Fruit fly (Drosophila melanogaster) whole organism, embryonic: ENCODE measurements around the gene msps.

Experiments used
- Abd-B ChIP-seq: fragments of 200-800 bp; sonication (Bioruptor generic); optimal IDR thresholded peaks from 2 replicates; lab custom pipeline; 2018; ENCODE audit warnings: missing biosample characterization, mild to moderate bottlenecking, missing genetic modification characterization, moderate library complexity
- Awh ChIP-seq: fragments of 200-800 bp; sonication (Bioruptor generic); IDR thresholded peaks from 2 replicates; pipeline ENCODE4, ENCODE4 v1.3.6; 2022; ENCODE audit warnings: missing biosample characterization, missing genetic modification characterization
- CG10321 ChIP-seq: fragments of 200-800 bp; sonication (Bioruptor generic); IDR thresholded peaks from 2 replicates; pipeline ENCODE4 v1.3.6; 2022; ENCODE audit warnings: missing biosample characterization, missing genetic modification characterization
- CG12391 ChIP-seq: fragments of 200-800 bp; sonication (Bioruptor generic); optimal IDR thresholded peaks from 3 replicates; lab custom pipeline; 2018; ENCODE audit warnings: missing biosample characterization, mild to moderate bottlenecking, missing genetic modification characterization, moderate library complexity
- CG12659 ChIP-seq: fragments of 200-800 bp; sonication (Bioruptor generic); optimal IDR thresholded peaks from 3 replicates; lab custom pipeline; 2017; ENCODE audit warnings: mild to moderate bottlenecking, missing biosample characterization, missing genetic modification reagents, missing genetic modification characterization
- CG13424 ChIP-seq: fragments of 200-800 bp; sonication (Bioruptor generic); optimal IDR thresholded peaks from 2 replicates; lab custom pipeline; 2019; ENCODE audit warnings: missing biosample characterization, mild to moderate bottlenecking, missing genetic modification characterization, moderate library complexity
- CG15514 ChIP-seq: fragments of 200-800 bp; sonication (Bioruptor generic); optimal IDR thresholded peaks from 3 replicates; lab custom pipeline; 2017; ENCODE audit warnings: missing biosample characterization, missing genetic modification characterization, mild to moderate bottlenecking, moderate library complexity, missing genetic modification reagents
- CG15601 ChIP-seq: fragments of 200-800 bp; sonication (Bioruptor generic); optimal IDR thresholded peaks from 3 replicates; lab custom pipeline; 2019; ENCODE audit warnings: missing biosample characterization, mild to moderate bottlenecking, missing genetic modification characterization, moderate library complexity
- CG17385 ChIP-seq: fragments of 200-800 bp; sonication (Bioruptor generic); optimal IDR thresholded peaks from 3 replicates; lab custom pipeline; 2018; ENCODE audit warnings: missing biosample characterization, mild to moderate bottlenecking, missing genetic modification characterization
- CG18599 ChIP-seq: fragments of 200-800 bp; sonication (Bioruptor generic); optimal IDR thresholded peaks from 3 replicates; lab custom pipeline; 2017; ENCODE audit warnings: missing biosample characterization, missing genetic modification characterization, mild to moderate bottlenecking, moderate library complexity, missing genetic modification reagents
- CG2129 ChIP-seq: fragments of 200-800 bp; sonication (Bioruptor generic); IDR thresholded peaks from 2 replicates; pipeline ENCODE4 v1.3.6; 2022; ENCODE audit warnings: missing biosample characterization, missing genetic modification characterization; ENCODE audit not compliant: partially characterized antibody
- CG31441 ChIP-seq: fragments of 200-800 bp; sonication (Bioruptor generic); IDR thresholded peaks from 2 replicates; pipeline ENCODE4 v1.3.6; 2022; ENCODE audit warnings: missing biosample characterization, missing genetic modification characterization
- CG32532 ChIP-seq: fragments of 200-800 bp; sonication (Bioruptor generic); IDR thresholded peaks from 2 replicates; pipeline ENCODE4 v1.3.6; 2022; ENCODE audit warnings: missing biosample characterization, missing genetic modification characterization
- CG33213 ChIP-seq: fragments of 200-800 bp; sonication (Bioruptor generic); optimal IDR thresholded peaks from 3 replicates; lab custom pipeline; 2016; ENCODE audit warnings: missing biosample characterization, missing genetic modification characterization
- CG4282 ChIP-seq: fragments of 200-800 bp; sonication (Bioruptor generic); optimal IDR thresholded peaks from 2 replicates; lab custom pipeline; 2016; ENCODE audit warnings: missing biosample characterization, missing genetic modification characterization
- CG4360 ChIP-seq: fragments of 200-800 bp; sonication (Bioruptor generic); IDR thresholded peaks from 2 replicates; pipeline ENCODE4 v1.3.6; 2022; ENCODE audit warnings: missing biosample characterization, missing genetic modification characterization
- CG5180 ChIP-seq: fragments of 200-800 bp; sonication (Bioruptor generic); optimal IDR thresholded peaks from 3 replicates; lab custom pipeline; 2017; ENCODE audit warnings: missing biosample characterization, missing genetic modification characterization, mild to moderate bottlenecking, moderate library complexity, missing genetic modification reagents
- CG6813 ChIP-seq: fragments of 200-800 bp; sonication (Bioruptor generic); optimal IDR thresholded peaks from 2 replicates; lab custom pipeline; 2017; ENCODE audit warnings: missing biosample characterization, missing genetic modification characterization, mild to moderate bottlenecking, moderate library complexity, missing genetic modification reagents
- CG7556 ChIP-seq: fragments of 200-800 bp; sonication (Bioruptor generic); optimal IDR thresholded peaks from 2 replicates; lab custom pipeline; 2017; ENCODE audit warnings: missing biosample characterization, mild to moderate bottlenecking, missing genetic modification characterization
- CG8281 ChIP-seq: fragments of 200-800 bp; sonication (Bioruptor generic); optimal IDR thresholded peaks from 2 replicates; lab custom pipeline; 2018; ENCODE audit warnings: missing biosample characterization, mild to moderate bottlenecking, missing genetic modification characterization, moderate library complexity
- CG8478 ChIP-seq: fragments of >200 bp; optimal IDR thresholded peaks from 2 replicates; lab custom pipeline; 2018
- Camta ChIP-seq: fragments of 200-800 bp; sonication (Bioruptor generic); optimal IDR thresholded peaks from 2 replicates; lab custom pipeline; 2016; ENCODE audit warnings: missing biosample characterization, missing genetic modification characterization
- CoRest ChIP-seq: fragments of 200-800 bp; sonication (Bioruptor generic); optimal IDR thresholded peaks from 3 replicates; lab custom pipeline; 2018; ENCODE audit warnings: missing biosample characterization, mild to moderate bottlenecking, missing genetic modification characterization, moderate library complexity
- Dip3 ChIP-seq: fragments of 200-800 bp; sonication (Bioruptor generic); optimal IDR thresholded peaks from 3 replicates; lab custom pipeline; 2016; ENCODE audit warnings: missing biosample characterization, missing genetic modification characterization
- Dll ChIP-seq: fragments of 200-800 bp; sonication (Bioruptor generic); IDR thresholded peaks from 4 replicates; pipeline ENCODE4 v1.3.6; 2022; ENCODE audit warnings: missing biosample characterization, missing genetic modification characterization; ENCODE audit not compliant: partially characterized antibody
- Fer3 ChIP-seq: fragments of 200-800 bp; sonication (Bioruptor generic); optimal IDR thresholded peaks from 2 replicates; lab custom pipeline; 2018; ENCODE audit warnings: missing biosample characterization, mild to moderate bottlenecking, missing genetic modification characterization, moderate library complexity
- HLH3B ChIP-seq: fragments of 200-800 bp; sonication (Bioruptor generic); IDR thresholded peaks from 2 replicates; pipeline ENCODE4 v1.3.6; 2022; ENCODE audit warnings: missing biosample characterization, missing genetic modification characterization
- HmgD ChIP-seq: fragments of 200-800 bp; sonication (Bioruptor generic); optimal IDR thresholded peaks from 3 replicates; lab custom pipeline; 2016; ENCODE audit warnings: missing biosample characterization, missing genetic modification characterization
- HmgZ ChIP-seq: fragments of 200-800 bp; sonication (Bioruptor generic); optimal IDR thresholded peaks from 2 replicates; lab custom pipeline; 2018; ENCODE audit warnings: missing biosample characterization, mild to moderate bottlenecking, missing genetic modification characterization
- Lim3 ChIP-seq: fragments of 200-800 bp; sonication (Bioruptor generic); IDR thresholded peaks from 2 replicates; pipeline ENCODE4 v1.3.6; 2022; ENCODE audit warnings: missing biosample characterization, missing genetic modification characterization
- Myb ChIP-seq: fragments of 200-800 bp; sonication (Bioruptor generic); optimal IDR thresholded peaks from 2 replicates; lab custom pipeline; 2016; ENCODE audit warnings: missing biosample characterization, missing genetic modification characterization
- Opbp ChIP-seq: fragments of 200-800 bp; sonication (Bioruptor generic); IDR thresholded peaks from 3 replicates; pipeline ENCODE4 v1.3.6; 2022; ENCODE audit warnings: missing biosample characterization, missing genetic modification characterization; ENCODE audit not compliant: partially characterized antibody
- Ravus ChIP-seq: fragments of 200-800 bp; sonication (Bioruptor generic); IDR thresholded peaks from 2 replicates; pipeline ENCODE4 v1.3.6; 2022; ENCODE audit warnings: missing biosample characterization, missing genetic modification characterization
- Rfx ChIP-seq: fragments of 200-800 bp; sonication (Bioruptor generic); IDR thresholded peaks from 2 replicates; pipeline ENCODE4 v1.3.6; 2022; ENCODE audit warnings: missing biosample characterization, missing genetic modification characterization
- Stat92E ChIP-seq, 3 experiments: fragments of >200 bp in 2 of 3; fragments of 200-800 bp in 1 of 3; sonication (Bioruptor generic) in 1 of 3; optimal IDR thresholded peaks; 2 replicates each; lab custom pipeline; 2017 to 2019; ENCODE audit warnings: missing biosample characterization in 3 of 3, missing genetic modification characterization in 3 of 3, mild to moderate bottlenecking in 1 of 3, moderate library complexity in 1 of 3
- amos ChIP-seq: fragments of 200-800 bp; sonication (Bioruptor generic); IDR thresholded peaks from 2 replicates; pipeline ENCODE4 v1.3.6; 2022; ENCODE audit warnings: missing biosample characterization, missing genetic modification characterization; ENCODE audit not compliant: partially characterized antibody
- ci ChIP-seq: fragments of 200-800 bp; sonication (Bioruptor generic); IDR thresholded peaks from 3 replicates; pipeline ENCODE4 v1.3.6; 2022; ENCODE audit warnings: missing biosample characterization, missing genetic modification characterization
- dati ChIP-seq: fragments of 200-800 bp; sonication (Bioruptor generic); IDR thresholded peaks from 2 replicates; pipeline ENCODE4 v1.3.6; 2022; ENCODE audit warnings: missing biosample characterization, missing genetic modification characterization
- dmrt11E ChIP-seq: fragments of 200-800 bp; sonication (Bioruptor generic); optimal IDR thresholded peaks from 3 replicates; lab custom pipeline; 2018; ENCODE audit warnings: missing biosample characterization, mild to moderate bottlenecking, missing genetic modification characterization, moderate library complexity
- eve ChIP-seq, 2 experiments: fragments of >200 bp; optimal IDR thresholded peaks; 2 replicates each; lab custom pipeline; 2017; ENCODE audit warnings: missing biosample characterization in 2 of 2, missing genetic modification characterization in 2 of 2
- eyg ChIP-seq: fragments of 200-800 bp; sonication (Bioruptor generic); optimal IDR thresholded peaks from 3 replicates; lab custom pipeline; 2016; ENCODE audit warnings: missing biosample characterization, missing genetic modification characterization
- fd3F ChIP-seq: fragments of 200-800 bp; sonication (Bioruptor generic); optimal IDR thresholded peaks from 2 replicates; lab custom pipeline; 2018; ENCODE audit warnings: missing biosample characterization, mild to moderate bottlenecking, missing genetic modification characterization, moderate library complexity
- ham ChIP-seq: fragments of 200-800 bp; sonication (Bioruptor generic); IDR thresholded peaks from 2 replicates; pipeline ENCODE4 v1.3.6; 2022; ENCODE audit warnings: missing biosample characterization, missing genetic modification characterization
- org-1 ChIP-seq: fragments of 200-800 bp; sonication (Bioruptor generic); optimal IDR thresholded peaks from 2 replicates; lab custom pipeline; 2017; ENCODE audit warnings: missing biosample characterization, missing genetic modification characterization
- p53 ChIP-seq: fragments of 200-800 bp; sonication (Bioruptor generic); optimal IDR thresholded peaks from 2 replicates; lab custom pipeline; 2016; ENCODE audit warnings: missing biosample characterization, missing genetic modification characterization
- pnt ChIP-seq: fragments of 200-800 bp; sonication (Bioruptor generic); optimal IDR thresholded peaks from 3 replicates; lab custom pipeline; 2016; ENCODE audit warnings: missing biosample characterization, missing genetic modification characterization
- so ChIP-seq: fragments of 200-800 bp; sonication (Bioruptor generic); IDR thresholded peaks from 3 replicates; pipeline ENCODE4 v1.3.6; 2022; ENCODE audit warnings: missing biosample characterization, missing genetic modification characterization
- sqz ChIP-seq: fragments of 200-800 bp; sonication (Bioruptor generic); optimal IDR thresholded peaks from 3 replicates; lab custom pipeline; 2018; ENCODE audit warnings: missing biosample characterization, mild to moderate bottlenecking, missing genetic modification characterization
- toy ChIP-seq: fragments of 200-800 bp; sonication (Bioruptor generic); IDR thresholded peaks from 2 replicates; pipeline ENCODE4 v1.3.6; 2022; ENCODE audit warnings: missing biosample characterization, missing genetic modification characterization
- trem ChIP-seq: fragments of 200-800 bp; optimal IDR thresholded peaks from 3 replicates; lab custom pipeline; 2019; ENCODE audit warnings: missing biosample characterization, mild to moderate bottlenecking, missing genetic modification characterization, moderate library complexity
- zfh1 ChIP-seq: fragments of 200-800 bp; sonication (Bioruptor generic); IDR thresholded peaks from 3 replicates; pipeline ENCODE4 v1.3.6; 2022; ENCODE audit warnings: missing biosample characterization, missing genetic modification characterization

msps gene

dm6 chr3R:16069266-16069665, 18.7 kb downstream of the msps start (continued):
- peak; percentile 10 for TF ChIP-seq CG12659
- TF ChIP-seq CoRest: peak; percentile 6
- no peak for TF ChIP-seq CG4282 (GFP tag; lab: Kevin White, UChicago)
- TF ChIP-seq ham (GFP tag; lab: Robert Waterston, UW): no peak
- no peak for TF ChIP-seq eve (GFP tag; optimal IDR thresholded peaks at IDR 0.05; lab: Kevin White, UChicago)
- no peak for TF ChIP-seq CG32532 (GFP tag; lab: Robert Waterston, UW)
- no peak for TF ChIP-seq HLH3B
- no peak for TF ChIP-seq so (GFP tag; lab: Robert Waterston, UW)
- no peak for TF ChIP-seq CG8281 (tag; lab: Kevin White, UChicago)
- no peak for TF ChIP-seq Dll (GFP tag; lab: Robert Waterston, UW)
- TF ChIP-seq org-1 (GFP tag; lab: Kevin White, UChicago): peak; percentile 56
- TF ChIP-seq Abd-B (GFP tag; lab: Kevin White, UChicago): no peak
- peak; percentile 87 for TF ChIP-seq CG4360 (GFP tag; lab: Robert Waterston, UW)
- no peak for TF ChIP-seq CG33213 (GFP tag; lab: Kevin White, UChicago)
- no peak for TF ChIP-seq HmgD (GFP tag; lab: Kevin White, UChicago)
- peak; percentile 67; the same call in 2 of the 3 replicates for TF ChIP-seq ci (GFP tag; lab: Robert Waterston, UW)
- TF ChIP-seq Dip3 (GFP tag; lab: Kevin White, UChicago): no peak
- peak; percentile 41 for TF ChIP-seq CG17385 (GFP tag; lab: Kevin White, UChicago)
- TF ChIP-seq CG8478 (lab: Kevin White, UChicago): no peak
- peak; percentile 28 for TF ChIP-seq CG5180 (GFP tag; lab: Kevin White, UChicago)
- TF ChIP-seq amos: no peak
- peak; percentile 5 for TF ChIP-seq Myb (GFP tag; lab: Kevin White, UChicago)
- no peak for TF ChIP-seq Lim3
- TF ChIP-seq dmrt11E: peak; percentile 43
- TF ChIP-seq Awh: peak; percentile 38; the same call in 1 of the 2 replicates
- TF ChIP-seq p53 (GFP tag; lab: Kevin White, UChicago): no peak
- no peak for TF ChIP-seq dati (GFP tag; lab: Robert Waterston, UW)
- TF ChIP-seq fd3F (GFP tag; lab: Kevin White, UChicago): no peak
- TF ChIP-seq eyg: peak; percentile 5
- no peak for TF ChIP-seq Fer3 (tag; lab: Kevin White, UChicago)
- no peak for TF ChIP-seq CG7556 (GFP tag; lab: Kevin White, UChicago)
- no peak for TF ChIP-seq sqz (GFP tag; lab: Kevin White, UChicago)
- no peak for TF ChIP-seq CG2129 (GFP tag; lab: Robert Waterston, UW)
- no peak for TF ChIP-seq HmgZ (tag; lab: Kevin White, UChicago)
- TF ChIP-seq CG13424 (tag; lab: Kevin White, UChicago): peak; percentile 42
- TF ChIP-seq pnt: no peak
- TF ChIP-seq CG15601: no peak
- TF ChIP-seq zfh1 (GFP tag; lab: Robert Waterston, UW): peak; percentile 45; the same call in 1 of the 3 replicates
- TF ChIP-seq Stat92E (GFP tag; optimal IDR thresholded peaks at IDR 0.05; lab: Kevin White, UChicago): no peak
- no peak for TF ChIP-seq CG18599 (GFP tag; lab: Kevin White, UChicago)
- peak; percentile 47; the same call in 1 of the 2 replicates for TF ChIP-seq Rfx (GFP tag; lab: Robert Waterston, UW)
- no peak for TF ChIP-seq CG31441 (GFP tag; lab: Robert Waterston, UW)
- TF ChIP-seq CG15514: no peak
- no peak for TF ChIP-seq CG10321 (GFP tag; lab: Robert Waterston, UW)
- TF ChIP-seq Opbp: no peak
- no peak for TF ChIP-seq trem (tag; lab: Kevin White, UChicago)
- TF ChIP-seq Ravus: no peak
- TF ChIP-seq Camta (GFP tag; lab: Kevin White, UChicago): no peak
- TF ChIP-seq toy: no peak
- peak; percentile 54 for TF ChIP-seq CG6813
- TF ChIP-seq CG12391 (tag; lab: Kevin White, UChicago): peak; percentile 9
